Fruit fly (Drosophila melanogaster) whole organism, embryonic: ENCODE measurements around the gene Pcyt1.

Experiments used
- Ada2b ChIP-seq: fragments of 200-800 bp; sonication (Bioruptor generic); IDR thresholded peaks from 2 replicates; pipeline ENCODE4 v1.3.6; 2022; ENCODE audit warnings: missing biosample characterization, missing genetic modification characterization
- Asciz ChIP-seq: fragments of 200-800 bp; sonication (Bioruptor generic); optimal IDR thresholded peaks from 2 replicates; lab custom pipeline; 2017; ENCODE audit warnings: missing biosample characterization, mild to moderate bottlenecking, missing genetic modification characterization, missing genetic modification reagents
- B-H1 ChIP-seq: fragments of 200-800 bp; sonication (Bioruptor generic); IDR thresholded peaks from 3 replicates; pipeline ENCODE4 v1.3.6; 2022; ENCODE audit warnings: missing biosample characterization, missing genetic modification characterization
- Blimp-1 ChIP-seq: fragments of 200-800 bp; sonication (Bioruptor generic); optimal IDR thresholded peaks from 3 replicates; lab custom pipeline; 2018; ENCODE audit warnings: missing biosample characterization, missing genetic modification characterization, mild to moderate bottlenecking, moderate library complexity, missing genetic modification reagents
- CG14050 ChIP-seq: fragments of 200-800 bp; sonication (Bioruptor generic); IDR thresholded peaks from 3 replicates; pipeline ENCODE4 v1.3.6; 2022; ENCODE audit warnings: missing biosample characterization, missing genetic modification characterization
- CG1603 ChIP-seq: fragments of 200-800 bp; sonication (Bioruptor generic); optimal IDR thresholded peaks from 2 replicates; lab custom pipeline; 2019; ENCODE audit warnings: missing biosample characterization, mild to moderate bottlenecking, missing genetic modification characterization, moderate library complexity
- CG16815 ChIP-seq: fragments of 200-800 bp; sonication (Bioruptor generic); optimal IDR thresholded peaks from 3 replicates; lab custom pipeline; 2017; ENCODE audit warnings: missing biosample characterization, mild to moderate bottlenecking, missing genetic modification characterization
- CG16863 ChIP-seq: fragments of 200-800 bp; sonication (Bioruptor generic); optimal IDR thresholded peaks from 3 replicates; lab custom pipeline; 2016; ENCODE audit warnings: missing biosample characterization, missing genetic modification characterization
- CG17359 ChIP-seq: fragments of 200-800 bp; sonication (Bioruptor generic); optimal IDR thresholded peaks from 3 replicates; lab custom pipeline; 2018; ENCODE audit warnings: missing biosample characterization, mild to moderate bottlenecking, missing genetic modification characterization, moderate library complexity
- CG17829 ChIP-seq: fragments of 200-800 bp; optimal IDR thresholded peaks from 2 replicates; lab custom pipeline; 2019; ENCODE audit warnings: missing biosample characterization, mild to moderate bottlenecking, missing genetic modification characterization, moderate library complexity
- CG1832 ChIP-seq: fragments of 200-800 bp; sonication (Bioruptor generic); optimal IDR thresholded peaks from 2 replicates; lab custom pipeline; 2017; ENCODE audit warnings: missing biosample characterization, mild to moderate bottlenecking, missing genetic modification characterization, inconsistent platforms
- CG18476 ChIP-seq: fragments of 200-800 bp; sonication (Bioruptor generic); optimal IDR thresholded peaks from 2 replicates; lab custom pipeline; 2016; ENCODE audit warnings: missing biosample characterization, mild to moderate bottlenecking, missing genetic modification characterization
- CG2202 ChIP-seq: fragments of 200-800 bp; sonication (Bioruptor generic); optimal IDR thresholded peaks from 2 replicates; lab custom pipeline; 2018; ENCODE audit warnings: missing biosample characterization, mild to moderate bottlenecking, missing genetic modification characterization
- CG32532 ChIP-seq: fragments of 200-800 bp; sonication (Bioruptor generic); IDR thresholded peaks from 2 replicates; pipeline ENCODE4 v1.3.6; 2022; ENCODE audit warnings: missing biosample characterization, missing genetic modification characterization
- CG6654 ChIP-seq: fragments of 200-800 bp; sonication (Bioruptor generic); optimal IDR thresholded peaks from 2 replicates; lab custom pipeline; 2017; ENCODE audit warnings: missing biosample characterization, mild to moderate bottlenecking, missing genetic modification characterization
- CG7357 ChIP-seq: fragments of 200-800 bp; sonication (Bioruptor generic); IDR thresholded peaks from 3 replicates; pipeline ENCODE4 v1.3.6; 2022; ENCODE audit warnings: missing biosample characterization, missing genetic modification characterization
- CG7963 ChIP-seq: fragments of 200-800 bp; sonication (Bioruptor generic); IDR thresholded peaks from 3 replicates; pipeline ENCODE4 v1.3.6; 2022; ENCODE audit warnings: missing biosample characterization, missing genetic modification characterization; ENCODE audit not compliant: partially characterized antibody
- CG7987 ChIP-seq: fragments of 200-800 bp; sonication (Bioruptor generic); optimal IDR thresholded peaks from 2 replicates; lab custom pipeline; 2018; ENCODE audit warnings: missing biosample characterization, mild to moderate bottlenecking, missing genetic modification characterization, moderate library complexity
- D ChIP-seq, 2 experiments: fragments of 200-800 bp in 1 of 2; fragments of >200 bp in 1 of 2; sonication (Bioruptor generic) in 1 of 2; optimal IDR thresholded peaks; 2 replicates in 1 of 2; 3 replicates in 1 of 2; lab custom pipeline; 2017; ENCODE audit warnings: mild to moderate bottlenecking in 1 of 2, missing biosample characterization in 1 of 2, missing genetic modification characterization in 1 of 2, missing genetic modification reagents in 1 of 2
- Doc2 ChIP-seq: fragments of 200-800 bp; sonication (Bioruptor generic); IDR thresholded peaks from 2 replicates; pipeline ENCODE4 v1.3.6; 2022; ENCODE audit warnings: missing biosample characterization, missing genetic modification characterization
- Elba2 ChIP-seq: fragments of 200-800 bp; sonication (Bioruptor generic); optimal IDR thresholded peaks from 3 replicates; lab custom pipeline; 2016; ENCODE audit warnings: missing biosample characterization, missing genetic modification characterization
- Gsc ChIP-seq: fragments of 200-800 bp; sonication (Bioruptor generic); IDR thresholded peaks from 2 replicates; pipeline ENCODE4 v1.3.6; 2022; ENCODE audit warnings: missing biosample characterization, missing genetic modification characterization
- H15 ChIP-seq: fragments of 200-800 bp; sonication (Bioruptor generic); IDR thresholded peaks from 3 replicates; pipeline ENCODE4 v1.3.6; 2022; ENCODE audit warnings: missing biosample characterization, missing genetic modification characterization
- HLHmδ ChIP-seq: fragments of 200-800 bp; sonication (Bioruptor generic); optimal IDR thresholded peaks from 2 replicates; lab custom pipeline; 2018; ENCODE audit warnings: missing biosample characterization, mild to moderate bottlenecking, missing genetic modification characterization, moderate library complexity
- Hmr ChIP-seq: fragments of 200-800 bp; sonication (Bioruptor generic); optimal IDR thresholded peaks from 3 replicates; lab custom pipeline; 2017; ENCODE audit warnings: mild to moderate bottlenecking, missing biosample characterization, missing genetic modification reagents, missing genetic modification characterization
- Mrtf ChIP-seq: fragments of 200-800 bp; sonication (Bioruptor generic); IDR thresholded peaks from 3 replicates; pipeline ENCODE4 v1.3.6; 2022; ENCODE audit warnings: missing biosample characterization, missing genetic modification characterization
- Nf-YC ChIP-seq: fragments of 200-800 bp; optimal IDR thresholded peaks from 3 replicates; lab custom pipeline; 2019; ENCODE audit warnings: missing biosample characterization, mild to moderate bottlenecking, missing genetic modification characterization, moderate library complexity
- PHDP ChIP-seq: fragments of 200-800 bp; sonication (Bioruptor generic); optimal IDR thresholded peaks from 3 replicates; lab custom pipeline; 2018; ENCODE audit warnings: missing biosample characterization, mild to moderate bottlenecking, missing genetic modification characterization, moderate library complexity
- Poxn ChIP-seq: fragments of 200-800 bp; sonication (Bioruptor generic); IDR thresholded peaks from 2 replicates; pipeline ENCODE4 v1.3.6; 2022; ENCODE audit warnings: missing biosample characterization, missing genetic modification characterization
- TFAM ChIP-seq: fragments of 200-800 bp; sonication (Bioruptor generic); optimal IDR thresholded peaks from 2 replicates; lab custom pipeline; 2017; ENCODE audit warnings: missing biosample characterization, missing genetic modification characterization, inconsistent platforms
- Usf ChIP-seq: fragments of 200-800 bp; sonication (Bioruptor generic); optimal IDR thresholded peaks from 2 replicates; lab custom pipeline; 2017; ENCODE audit warnings: missing genotype, missing biosample characterization, missing genetic modification characterization
- Vsx1 ChIP-seq: fragments of 200-800 bp; sonication (Bioruptor generic); optimal IDR thresholded peaks from 2 replicates; lab custom pipeline; 2017; ENCODE audit warnings: missing biosample characterization, mild to moderate bottlenecking, missing genetic modification characterization, missing genetic modification reagents
- ase ChIP-seq: fragments of 200-800 bp; sonication (Bioruptor generic); IDR thresholded peaks from 3 replicates; pipeline ENCODE4 v1.3.6; 2022; ENCODE audit warnings: missing biosample characterization, missing genetic modification characterization
- chn ChIP-seq: fragments of 200-800 bp; sonication (Bioruptor generic); optimal IDR thresholded peaks from 2 replicates; lab custom pipeline; 2016; ENCODE audit warnings: missing biosample characterization, missing genetic modification characterization
- disco-r ChIP-seq: fragments of 200-800 bp; sonication (Bioruptor generic); optimal IDR thresholded peaks from 2 replicates; lab custom pipeline; 2016; ENCODE audit warnings: missing biosample characterization, missing genetic modification characterization
- dysf ChIP-seq: fragments of 200-800 bp; sonication (Bioruptor generic); IDR thresholded peaks from 3 replicates; pipeline ENCODE4 v1.3.6; 2022; ENCODE audit warnings: missing biosample characterization, missing genetic modification characterization
- gem ChIP-seq: fragments of 200-800 bp; sonication (Bioruptor generic); optimal IDR thresholded peaks from 2 replicates; lab custom pipeline; 2019; ENCODE audit warnings: missing biosample characterization, mild to moderate bottlenecking, missing genetic modification characterization, moderate library complexity
- gsb ChIP-seq: fragments of 200-800 bp; sonication (Bioruptor generic); IDR thresholded peaks from 2 replicates; pipeline ENCODE4 v1.3.6; 2022; ENCODE audit warnings: missing biosample characterization, missing genetic modification characterization
- kah ChIP-seq: fragments of 200-800 bp; sonication (Bioruptor generic); optimal IDR thresholded peaks from 2 replicates; lab custom pipeline; 2018; ENCODE audit warnings: missing biosample characterization, mild to moderate bottlenecking, missing genetic modification characterization
- kay ChIP-seq: fragments of 200-800 bp; sonication (Bioruptor generic); optimal IDR thresholded peaks from 2 replicates; lab custom pipeline; 2016; ENCODE audit warnings: missing biosample characterization, missing genetic modification characterization
- mirr ChIP-seq: fragments of 200-800 bp; sonication (Bioruptor generic); optimal IDR thresholded peaks from 3 replicates; lab custom pipeline; 2018; ENCODE audit warnings: missing biosample characterization, mild to moderate bottlenecking, missing genetic modification characterization
- odd ChIP-seq: fragments of 200-800 bp; sonication (Bioruptor generic); optimal IDR thresholded peaks from 2 replicates; lab custom pipeline; 2017; ENCODE audit warnings: missing biosample characterization, mild to moderate bottlenecking, missing genetic modification characterization
- onecut ChIP-seq: fragments of 200-800 bp; sonication (Bioruptor generic); IDR thresholded peaks from 2 replicates; pipeline ENCODE4 v1.3.6; 2022; ENCODE audit warnings: missing biosample characterization, missing genetic modification characterization
- repo ChIP-seq: fragments of 200-800 bp; sonication (Bioruptor generic); optimal IDR thresholded peaks from 2 replicates; lab custom pipeline; 2016; ENCODE audit warnings: missing biosample characterization, missing genetic modification characterization
- seq ChIP-seq: fragments of 200-800 bp; sonication (Bioruptor generic); IDR thresholded peaks from 2 replicates; pipeline ENCODE4 v1.3.6; 2022; ENCODE audit warnings: missing biosample characterization, missing genetic modification characterization
- slou ChIP-seq: fragments of 200-800 bp; sonication (Bioruptor generic); optimal IDR thresholded peaks from 3 replicates; lab custom pipeline; 2016; ENCODE audit warnings: missing biosample characterization, missing genetic modification characterization
- sob ChIP-seq: fragments of 200-800 bp; sonication (Bioruptor generic); IDR thresholded peaks from 2 replicates; pipeline ENCODE4 v1.3.6; 2022; ENCODE audit warnings: missing biosample characterization, missing genetic modification characterization
- tgo ChIP-seq: fragments of 200-800 bp; sonication (Bioruptor generic); IDR thresholded peaks from 3 replicates; pipeline ENCODE4 v1.3.6; 2022; ENCODE audit warnings: missing biosample characterization, missing genetic modification characterization
- wor ChIP-seq: fragments of 200-800 bp; sonication (Bioruptor generic); IDR thresholded peaks from 2 replicates; pipeline ENCODE4 v1.3.6; 2022; ENCODE audit warnings: missing biosample characterization, missing genetic modification characterization

Pcyt1 gene

DNA sequence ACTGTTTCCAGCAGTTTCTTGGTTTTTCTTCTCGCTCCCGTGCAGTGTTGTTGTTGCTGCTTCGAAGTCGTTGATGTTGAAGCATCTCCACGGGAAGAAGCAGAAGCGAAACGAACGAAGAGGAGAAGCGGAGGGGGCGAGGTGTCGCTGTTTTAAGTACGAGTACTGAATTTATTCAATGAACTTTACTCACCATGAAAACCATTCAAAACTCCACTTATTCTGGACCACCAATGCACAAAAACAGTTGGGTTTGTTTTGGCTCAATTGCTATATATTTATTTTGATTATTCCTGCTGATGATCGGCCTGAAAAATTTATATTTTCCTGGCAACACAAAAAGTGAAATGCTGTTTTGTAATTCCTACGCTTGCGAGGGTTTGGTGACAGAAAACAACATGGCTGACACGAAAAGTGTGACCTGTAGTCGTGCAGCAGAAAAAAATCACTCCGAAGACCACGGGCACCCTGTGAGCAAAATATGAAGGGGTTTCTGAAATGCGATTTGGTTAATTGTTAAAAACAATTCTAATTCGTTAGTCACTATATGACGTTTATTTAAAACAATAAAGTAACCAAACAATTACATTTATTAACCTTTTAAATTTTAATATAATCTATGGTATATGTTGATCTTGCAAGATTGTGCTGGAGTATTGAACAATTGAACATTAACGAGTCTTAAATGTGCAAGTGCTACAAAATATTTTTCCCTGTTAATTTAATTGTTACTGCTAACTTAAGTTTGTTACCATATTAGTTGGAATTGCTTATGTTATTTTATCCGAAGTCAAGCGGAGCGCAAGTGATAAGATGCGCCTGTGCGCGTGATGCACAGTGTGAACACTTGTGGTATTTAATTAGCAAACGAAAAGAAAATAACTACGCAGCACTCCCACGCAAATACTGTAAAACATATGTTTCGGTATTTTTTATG, 22.6 kb downstream of the Pcyt1 start, which contains the start of gene CG7879 (continued):
- TF ChIP-seq mirr (GFP tag; lab: Kevin White, UChicago) (no peak), CG16815 (GFP tag; lab: Kevin White, UChicago) (peak; percentile 26), TFAM (GFP tag; lab: Kevin White, UChicago) (no peak), CG7357 (GFP tag; lab: Robert Waterston, UW) (peak; percentile 96), kay (GFP tag; lab: Kevin White, UChicago) (no peak), Elba2 (no peak), Hmr (peak; percentile 10), PHDP (no peak), gsb (no peak), CG17829 (peak; percentile 20), Nf-YC (tag; lab: Kevin White, UChicago) (peak; percentile 33), seq (no peak; the same call in 1 of the 2 replicates), CG16863 (GFP tag; lab: Kevin White, UChicago) (no peak), Mrtf (GFP tag; lab: Robert Waterston, UW) (no peak), CG1603 (tag; lab: Kevin White, UChicago) (peak; percentile 55), kah (GFP tag; lab: Kevin White, UChicago) (no peak), tgo (GFP tag; lab: Robert Waterston, UW) (peak; percentile 53; the same call in 2 of the 3 replicates), Poxn (GFP tag; lab: Robert Waterston, UW) (no peak), dysf (GFP tag; lab: Robert Waterston, UW) (peak; percentile 44; the same call in 1 of the 3 replicates), Asciz (no peak), CG18476 (GFP tag; lab: Kevin White, UChicago) (no peak), CG7987 (no peak), B-H1 (GFP tag; lab: Robert Waterston, UW) (no peak), CG17359 (tag; lab: Kevin White, UChicago) (no peak), CG6654 (GFP tag; lab: Kevin White, UChicago) (no peak), CG2202 (tag; lab: Kevin White, UChicago) (no peak), D (optimal IDR thresholded peaks at IDR 0.05; lab: Kevin White, UChicago) (no peak), D (GFP tag; optimal IDR thresholded peaks at IDR 0.05; lab: Kevin White, UChicago) (no peak), sob (0 out of 2 replicates have a peak, but pooled peaks have one; percentile 18), Gsc (no peak), Vsx1 (GFP tag; lab: Kevin White, UChicago) (no peak), slou (peak; percentile 16), onecut (GFP tag; lab: Robert Waterston, UW) (0 out of 2 replicates have a peak, but pooled peaks have one; percentile 5), repo (GFP tag; lab: Kevin White, UChicago) (no peak), CG14050 (no peak), CG7963 (GFP tag; lab: Robert Waterston, UW) (no peak), H15 (no peak), Usf (GFP tag; lab: Kevin White, UChicago) (no peak), disco-r (GFP tag; lab: Kevin White, UChicago) (no peak), ase (GFP tag; lab: Robert Waterston, UW) (0 out of 3 replicates have a peak, but pooled peaks have one; percentile 23), Ada2b (GFP tag; lab: Robert Waterston, UW) (no peak), CG1832 (GFP tag; lab: Kevin White, UChicago) (no peak), odd (no peak), Blimp-1 (GFP tag; lab: Kevin White, UChicago) (no peak), Doc2 (GFP tag; lab: Robert Waterston, UW) (no peak), HLHmδ (peak; percentile 38), chn (GFP tag; lab: Kevin White, UChicago) (no peak), wor (GFP tag; lab: Robert Waterston, UW) (no peak), gem (no peak), CG32532 (GFP tag; lab: Robert Waterston, UW) (no peak)
